Fruit fly (Drosophila melanogaster): ENCODE measurements around the gene emb.

emb gene

DNA sequence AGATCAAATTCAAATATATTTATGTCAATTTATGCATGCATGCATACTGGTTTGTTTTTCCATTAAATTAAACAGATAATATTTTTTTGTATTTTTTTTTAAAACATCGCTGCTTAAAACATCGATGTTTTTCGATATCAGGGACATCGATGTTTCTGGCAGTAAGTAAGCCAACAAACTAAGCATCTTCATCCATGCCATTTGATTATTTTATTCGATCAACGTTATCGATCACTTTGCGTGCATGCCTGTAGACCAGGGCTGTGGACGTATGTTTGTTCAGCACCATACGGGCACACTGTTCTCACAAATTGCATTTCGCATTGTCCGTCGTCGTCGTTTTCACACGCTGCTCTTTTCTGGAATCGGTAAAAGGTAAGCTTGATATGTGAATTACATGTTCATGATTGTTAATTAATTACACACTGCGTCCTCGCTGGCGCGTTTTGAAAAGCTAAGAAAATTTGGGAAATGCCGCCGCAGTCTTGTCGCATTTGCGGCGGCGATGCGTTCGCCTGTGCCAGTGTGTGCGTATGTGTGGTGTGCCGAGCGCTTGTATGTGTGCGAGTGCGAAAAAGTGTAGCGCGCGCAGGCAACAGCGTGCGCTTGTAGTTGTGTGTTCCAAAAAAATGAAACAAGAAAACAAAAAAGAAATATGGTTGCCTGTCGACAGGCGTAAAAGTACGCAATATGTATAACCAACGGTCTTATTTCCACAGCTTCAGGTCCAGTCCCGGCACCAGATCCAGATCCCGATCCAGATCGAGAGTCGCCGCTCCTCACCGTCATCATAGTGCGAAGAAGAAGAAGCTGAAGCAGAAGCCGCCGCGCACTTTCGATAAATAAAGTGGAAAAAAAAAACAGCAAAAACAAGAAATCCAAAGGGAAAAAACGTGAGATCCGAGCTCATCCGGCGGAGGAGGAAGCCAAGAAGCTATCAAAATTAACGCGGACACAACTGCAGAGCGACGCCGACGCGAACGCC is at the start of gene emb:
Gene emb (plus strand): TSS at position 288 of the 985 bp plus-strand sequence.
- TF ChIP-seq kay (GFP tag; ENCODE audit: borderline replicate concordance), result no peak
- no peak for TF ChIP-seq Hr96 (GFP tag; optimal IDR thresholded peaks at IDR 0.05)
- TF ChIP-seq CG5204 (GFP tag; optimal IDR thresholded peaks at IDR 0.05), result no peak
- peak; percentile 50 for TF ChIP-seq CG11617 (GFP tag; optimal IDR thresholded peaks at IDR 0.05)
- TF ChIP-seq tj (GFP tag; optimal IDR thresholded peaks at IDR 0.05), result peak; percentile 51
- TF ChIP-seq CG33017 (tag; optimal IDR thresholded peaks at IDR 0.05), result no peak
- peak; percentile 11 for TF ChIP-seq CG1620 (GFP tag; optimal IDR thresholded peaks at IDR 0.05)
- no peak for TF ChIP-seq toe (GFP tag; optimal IDR thresholded peaks at IDR 0.05)
- peak; percentile 80 for TF ChIP-seq Mnt (GFP tag; optimal IDR thresholded peaks at IDR 0.05)
- TF ChIP-seq CG7101 (tag; optimal IDR thresholded peaks at IDR 0.05), result peak; percentile 56
- TF ChIP-seq CG12768 (GFP tag; optimal IDR thresholded peaks at IDR 0.05), result peak; percentile 37
- TF ChIP-seq cnc (optimal IDR thresholded peaks at IDR 0.05), result no peak
- TF ChIP-seq Clk (GFP tag; optimal IDR thresholded peaks at IDR 0.05), result peak; percentile 8
- no peak for TF ChIP-seq CG14711 (tag; optimal IDR thresholded peaks at IDR 0.05)
- TF ChIP-seq pad (GFP tag; optimal IDR thresholded peaks at IDR 0.05), result peak; percentile 47
- peak; percentile 79 for TF ChIP-seq bab1 (GFP tag; optimal IDR thresholded peaks at IDR 0.05)
- peak; percentile 80 for TF ChIP-seq cic (GFP tag; optimal IDR thresholded peaks at IDR 0.05)
- TF ChIP-seq ovo (GFP tag; optimal IDR thresholded peaks at IDR 0.05), result no peak
- TF ChIP-seq CG7045 (GFP tag; optimal IDR thresholded peaks at IDR 0.05), result no peak
- peak; percentile 43 for TF ChIP-seq Crg-1 (GFP tag; optimal IDR thresholded peaks at IDR 0.05)

DNA sequence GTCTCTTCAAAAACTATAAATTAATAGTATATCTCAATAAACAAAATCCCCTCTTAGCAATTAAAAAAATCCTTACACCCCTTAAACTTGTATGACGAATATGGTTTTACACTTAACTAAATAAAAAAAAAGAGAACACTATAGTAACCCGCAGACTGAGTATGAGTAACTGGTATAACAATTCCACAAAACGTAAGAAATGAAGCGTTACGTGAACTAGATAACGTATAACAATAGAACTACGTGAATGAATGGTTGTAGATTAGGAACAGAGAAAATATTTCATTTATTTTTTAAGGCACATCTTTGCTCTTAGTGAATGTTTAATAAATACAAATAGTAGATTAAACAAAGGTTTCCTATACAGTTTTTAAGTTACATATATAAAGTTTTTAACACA is 48.0 kb upstream of the emb start:
- no peak for TF ChIP-seq CG5204 (GFP tag; optimal IDR thresholded peaks at IDR 0.05)
- peak; percentile 38 for TF ChIP-seq kay (GFP tag; ENCODE audit: borderline replicate concordance)

DNA sequence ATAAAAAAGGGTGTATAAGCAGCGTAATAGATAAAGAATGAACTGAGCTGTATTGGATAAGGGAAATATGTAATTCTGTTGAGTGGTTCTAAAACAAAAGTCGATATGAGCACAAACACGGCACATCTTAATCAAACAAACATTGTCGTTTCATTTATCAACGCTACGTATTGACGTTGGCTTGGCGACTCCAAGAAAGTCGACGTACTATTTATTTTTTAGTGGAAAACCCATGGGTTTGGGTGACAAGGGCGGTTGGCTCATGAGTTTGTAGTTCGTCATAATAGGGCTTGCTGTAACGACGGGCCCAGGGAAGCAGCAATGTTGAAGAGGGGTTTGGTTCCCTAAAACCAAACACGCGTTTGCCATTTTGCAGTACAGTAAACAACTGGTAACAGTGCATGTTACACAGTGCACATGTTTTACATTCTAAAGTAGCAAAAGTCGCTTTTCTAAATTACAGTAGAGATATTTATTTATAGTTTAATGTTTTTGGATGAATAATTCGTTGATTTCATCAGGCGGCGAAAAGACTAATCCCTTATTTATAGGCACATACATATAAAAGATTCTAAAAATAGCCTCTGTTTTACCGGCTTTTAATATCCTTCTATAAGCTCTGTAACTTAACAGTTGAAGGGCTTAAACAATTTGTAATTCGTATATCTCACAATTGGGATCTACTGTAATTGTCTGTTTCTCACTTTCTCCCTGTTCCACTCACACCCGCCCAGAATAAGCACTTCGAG is 42.0 kb upstream of the emb start:
- TF ChIP-seq bab1 (GFP tag; optimal IDR thresholded peaks at IDR 0.05) (peak; percentile 87), CG11617 (GFP tag; optimal IDR thresholded peaks at IDR 0.05) (peak; percentile 68), CG14711 (tag; optimal IDR thresholded peaks at IDR 0.05) (peak; percentile 9), CG5204 (GFP tag; optimal IDR thresholded peaks at IDR 0.05) (peak; percentile 49), ovo (GFP tag; optimal IDR thresholded peaks at IDR 0.05) (peak; percentile 9), CG33017 (tag; optimal IDR thresholded peaks at IDR 0.05) (peak; percentile 34), Hr96 (GFP tag; optimal IDR thresholded peaks at IDR 0.05) (peak; percentile 3), pad (GFP tag; optimal IDR thresholded peaks at IDR 0.05) (peak; percentile 75), Crg-1 (GFP tag; optimal IDR thresholded peaks at IDR 0.05) (peak; percentile 54), Mnt (GFP tag; optimal IDR thresholded peaks at IDR 0.05) (peak; percentile 67), kay (GFP tag; ENCODE audit: borderline replicate concordance) (no peak), cnc (optimal IDR thresholded peaks at IDR 0.05) (no peak), CG7045 (GFP tag; optimal IDR thresholded peaks at IDR 0.05) (peak; percentile 21), toe (GFP tag; optimal IDR thresholded peaks at IDR 0.05) (peak; percentile 40), tj (GFP tag; optimal IDR thresholded peaks at IDR 0.05) (peak; percentile 34), cic (GFP tag; optimal IDR thresholded peaks at IDR 0.05) (peak; percentile 9), CG12768 (GFP tag; optimal IDR thresholded peaks at IDR 0.05) (peak; percentile 12), CG1620 (GFP tag; optimal IDR thresholded peaks at IDR 0.05) (no peak), CG7101 (tag; optimal IDR thresholded peaks at IDR 0.05) (peak; percentile 64), Clk (GFP tag; optimal IDR thresholded peaks at IDR 0.05) (no peak)

DNA sequence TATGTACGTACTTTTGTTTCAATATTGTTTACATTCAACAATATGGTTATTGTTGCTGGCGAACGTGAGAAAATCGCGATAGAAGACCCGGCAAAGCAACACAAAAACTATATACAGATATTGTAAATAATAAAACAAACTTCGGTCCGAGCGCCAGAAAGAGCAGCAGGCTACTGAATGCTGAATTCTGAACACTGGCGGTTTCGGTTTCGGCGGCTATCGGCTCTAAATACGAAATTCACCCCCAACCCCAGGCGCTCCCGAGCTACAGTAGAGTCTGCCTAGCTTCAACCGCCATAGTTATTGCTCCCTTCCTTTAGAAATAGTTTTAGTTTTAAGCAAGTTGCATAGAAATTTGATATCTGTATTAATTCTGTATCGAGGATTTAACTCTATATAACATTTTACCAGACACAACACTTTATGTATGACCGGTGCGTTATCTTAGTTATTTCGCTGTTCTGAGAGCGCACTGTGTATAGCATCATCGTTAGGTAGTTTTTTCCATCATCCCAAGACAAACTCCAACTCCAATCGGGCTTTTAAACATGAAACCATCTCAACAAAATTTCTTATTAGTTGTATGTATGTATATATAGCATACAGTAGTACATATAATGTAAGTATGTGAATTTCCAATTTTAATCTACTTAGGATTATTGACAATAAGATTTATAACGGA is 41.0 kb upstream of the emb start, which contains the start of gene CG7627:
Gene CG7627 (minus strand): TSS at position 197 of the 682 bp plus-strand sequence.
- TF ChIP-seq Crg-1 (GFP tag; optimal IDR thresholded peaks at IDR 0.05), result peak; percentile 62
- no peak for TF ChIP-seq tj (GFP tag; optimal IDR thresholded peaks at IDR 0.05)
- TF ChIP-seq CG11617 (GFP tag; optimal IDR thresholded peaks at IDR 0.05), result peak; percentile 81
- TF ChIP-seq toe (GFP tag; optimal IDR thresholded peaks at IDR 0.05), result peak; percentile 69
- peak; percentile 54 for TF ChIP-seq pad (GFP tag; optimal IDR thresholded peaks at IDR 0.05)
- peak; percentile 39 for TF ChIP-seq CG33017 (tag; optimal IDR thresholded peaks at IDR 0.05)
- peak; percentile 79 for TF ChIP-seq CG7101 (tag; optimal IDR thresholded peaks at IDR 0.05)
- TF ChIP-seq kay (GFP tag; ENCODE audit: borderline replicate concordance), result peak; percentile 72
- TF ChIP-seq cnc (optimal IDR thresholded peaks at IDR 0.05), result no peak
- peak; percentile 73 for TF ChIP-seq CG12768 (GFP tag; optimal IDR thresholded peaks at IDR 0.05)
- peak; percentile 60 for TF ChIP-seq CG14711 (tag; optimal IDR thresholded peaks at IDR 0.05)
- peak; percentile 85 for TF ChIP-seq Hr96 (GFP tag; optimal IDR thresholded peaks at IDR 0.05)
- TF ChIP-seq ovo (GFP tag; optimal IDR thresholded peaks at IDR 0.05), result peak; percentile 24
- peak; percentile 65 for TF ChIP-seq CG5204 (GFP tag; optimal IDR thresholded peaks at IDR 0.05)
- peak; percentile 69 for TF ChIP-seq CG7045 (GFP tag; optimal IDR thresholded peaks at IDR 0.05)
- TF ChIP-seq bab1 (GFP tag; optimal IDR thresholded peaks at IDR 0.05), result peak; percentile 66
- peak; percentile 76 for TF ChIP-seq cic (GFP tag; optimal IDR thresholded peaks at IDR 0.05)
- TF ChIP-seq CG1620 (GFP tag; optimal IDR thresholded peaks at IDR 0.05), result peak; percentile 64
- peak; percentile 54 for TF ChIP-seq Clk (GFP tag; optimal IDR thresholded peaks at IDR 0.05)
- TF ChIP-seq Mnt (GFP tag; optimal IDR thresholded peaks at IDR 0.05), result peak; percentile 82

DNA sequence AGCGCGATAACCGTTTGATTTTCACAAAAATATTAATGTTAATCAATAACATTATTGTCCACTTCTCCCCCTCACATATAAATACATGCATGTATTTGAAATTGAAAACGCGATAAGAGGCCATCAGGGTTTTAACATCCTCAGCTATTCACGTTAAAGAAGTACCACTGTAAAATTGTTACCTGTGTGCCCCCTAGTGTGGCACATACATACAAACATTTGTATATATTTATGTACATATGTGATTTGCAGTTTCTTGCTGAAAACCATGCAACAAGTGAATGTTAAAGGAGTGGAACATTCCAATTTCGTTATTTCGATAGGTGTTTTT is 40.5 kb upstream of the emb start:
- TF ChIP-seq pad (GFP tag; optimal IDR thresholded peaks at IDR 0.05) (peak; percentile 6), CG5204 (GFP tag; optimal IDR thresholded peaks at IDR 0.05) (no peak), CG11617 (GFP tag; optimal IDR thresholded peaks at IDR 0.05) (peak; percentile 48)
